Worm (Caenorhabditis elegans) whole organism, L3 larva: ENCODE data around the gene tpa-1.

Experiments used
- R02D3.7 ChIP-seq: fragments of 150-350 bp; optimal IDR thresholded peaks from 2 replicates; lab custom pipeline; 2014; ENCODE audit warnings: missing biosample characterization, missing genetic modification characterization
- ceh-82 ChIP-seq: fragments of 150-350 bp; optimal IDR thresholded peaks from 2 replicates; lab custom pipeline; 2014; ENCODE audit warnings: missing biosample characterization, missing genetic modification characterization
- daf-12 ChIP-seq: fragments of 150-350 bp; optimal IDR thresholded peaks from 2 replicates; lab custom pipeline; 2014; ENCODE audit warnings: missing biosample characterization, missing genetic modification reagents, missing genetic modification characterization
- egl-27 ChIP-seq: sonication (generic microtip); optimal IDR thresholded peaks from 4 replicates; lab custom pipeline; 2017; ENCODE audit warnings: missing biosample characterization, missing genetic modification reagents, missing genetic modification characterization
- elt-1 ChIP-seq: fragments of 150-350 bp; optimal IDR thresholded peaks from 2 replicates; lab custom pipeline; 2014; ENCODE audit warnings: missing biosample characterization, missing genetic modification characterization
- elt-2 ChIP-seq: sonication (generic microtip); optimal IDR thresholded peaks from 2 replicates; lab custom pipeline; 2016; ENCODE audit warnings: missing genetic modification reagents, mild to moderate bottlenecking, missing genetic modification characterization, missing compliant biosample characterization
- eor-1 ChIP-seq, 2 experiments: fragments of 150-350 bp; optimal IDR thresholded peaks; 2 replicates each; lab custom pipeline; 2014 to 2018; ENCODE audit warnings: missing biosample characterization in 2 of 2, missing genetic modification characterization in 2 of 2
- fkh-10 ChIP-seq: sonication (generic microtip); optimal IDR thresholded peaks from 2 replicates; lab custom pipeline; 2017; ENCODE audit warnings: missing biosample characterization, missing genetic modification reagents, missing genetic modification characterization
- fkh-2 ChIP-seq: fragments of 150-350 bp; optimal IDR thresholded peaks from 2 replicates; lab custom pipeline; 2014; ENCODE audit warnings: missing biosample characterization, missing genetic modification reagents, missing genetic modification characterization
- fos-1 ChIP-seq: fragments of 150-350 bp; optimal IDR thresholded peaks from 2 replicates; lab custom pipeline; 2014; ENCODE audit warnings: missing biosample characterization, missing genetic modification characterization
- hmg-11 ChIP-seq: sonication (generic microtip); optimal IDR thresholded peaks from 2 replicates; lab custom pipeline; 2016; ENCODE audit warnings: missing genetic modification characterization, missing compliant biosample characterization
- lin-39 ChIP-seq: fragments of 150-350 bp; optimal IDR thresholded peaks from 2 replicates; lab custom pipeline; 2018; ENCODE audit warnings: missing biosample characterization, missing genetic modification reagents, missing genetic modification characterization
- mdl-1 ChIP-seq: fragments of 150-350 bp; optimal IDR thresholded peaks from 2 replicates; lab custom pipeline; 2014; ENCODE audit warnings: missing biosample characterization, missing genetic modification characterization
- mml-1 ChIP-seq: fragments of 150-350 bp; sonication (generic microtip); optimal IDR thresholded peaks from 3 replicates; lab custom pipeline; 2014; ENCODE audit warnings: missing biosample characterization, missing genetic modification characterization
- nfya-1 ChIP-seq: sonication (generic microtip); optimal IDR thresholded peaks from 2 replicates; lab custom pipeline; 2017; ENCODE audit warnings: missing genetic modification characterization, mild to moderate bottlenecking, missing compliant biosample characterization, antibody characterized with exemption, moderate library complexity; ENCODE audit not compliant: insufficient read depth
- nhr-12 ChIP-seq: fragments of 150-350 bp; optimal IDR thresholded peaks from 2 replicates; lab custom pipeline; 2014; ENCODE audit warnings: missing biosample characterization, missing genetic modification characterization
- nhr-23 ChIP-seq: fragments of 150-350 bp; optimal IDR thresholded peaks from 2 replicates; lab custom pipeline; 2014; ENCODE audit warnings: missing biosample characterization, missing genetic modification reagents, missing genetic modification characterization
- nhr-237 ChIP-seq: fragments of 150-350 bp; optimal IDR thresholded peaks from 2 replicates; lab custom pipeline; 2014; ENCODE audit warnings: missing biosample characterization, missing genetic modification characterization
- nhr-67 ChIP-seq: fragments of 150-350 bp; optimal IDR thresholded peaks from 2 replicates; lab custom pipeline; 2014; ENCODE audit warnings: missing biosample characterization, missing genetic modification characterization
- nhr-76 ChIP-seq: fragments of 150-350 bp; sonication (generic microtip); optimal IDR thresholded peaks from 5 replicates; lab custom pipeline; 2014; ENCODE audit warnings: missing biosample characterization, missing genetic modification characterization
- pha-4 ChIP-seq: fragments of 150-350 bp; optimal IDR thresholded peaks from 2 replicates; lab custom pipeline; 2014; ENCODE audit warnings: missing biosample characterization, missing genetic modification reagents, missing genetic modification characterization
- pqm-1 ChIP-seq: fragments of 150-350 bp; optimal IDR thresholded peaks from 2 replicates; lab custom pipeline; 2017; ENCODE audit warnings: missing biosample characterization, missing genetic modification characterization, inconsistent platforms
- sea-2 ChIP-seq: fragments of 150-350 bp; sonication (generic microtip); optimal IDR thresholded peaks from 4 replicates; lab custom pipeline; 2014; ENCODE audit warnings: missing biosample characterization, missing genetic modification reagents, missing genetic modification characterization
- skn-1 ChIP-seq: fragments of 150-350 bp; optimal IDR thresholded peaks from 2 replicates; lab custom pipeline; 2014; ENCODE audit warnings: missing biosample characterization, missing genetic modification characterization
- snpc-4 ChIP-seq: fragments of 150-350 bp; optimal IDR thresholded peaks from 2 replicates; lab custom pipeline; 2014; ENCODE audit warnings: missing biosample characterization, missing genetic modification characterization
- tbx-2 ChIP-seq: sonication (generic microtip); optimal IDR thresholded peaks from 2 replicates; lab custom pipeline; 2016; ENCODE audit warnings: mild to moderate bottlenecking, missing genetic modification characterization, missing compliant biosample characterization
- unc-62 ChIP-seq: fragments of 150-350 bp; sonication (generic microtip); optimal IDR thresholded peaks from 4 replicates; lab custom pipeline; 2014; ENCODE audit warnings: missing biosample characterization, missing genetic modification reagents, missing genetic modification characterization
- zag-1 ChIP-seq: fragments of 150-350 bp; optimal IDR thresholded peaks from 2 replicates; lab custom pipeline; 2014; ENCODE audit warnings: missing biosample characterization, missing genetic modification characterization
- ztf-4 ChIP-seq: fragments of 150-350 bp; optimal IDR thresholded peaks from 2 replicates; lab custom pipeline; 2014; ENCODE audit warnings: missing biosample characterization, missing genetic modification characterization

tpa-1 gene

DNA sequence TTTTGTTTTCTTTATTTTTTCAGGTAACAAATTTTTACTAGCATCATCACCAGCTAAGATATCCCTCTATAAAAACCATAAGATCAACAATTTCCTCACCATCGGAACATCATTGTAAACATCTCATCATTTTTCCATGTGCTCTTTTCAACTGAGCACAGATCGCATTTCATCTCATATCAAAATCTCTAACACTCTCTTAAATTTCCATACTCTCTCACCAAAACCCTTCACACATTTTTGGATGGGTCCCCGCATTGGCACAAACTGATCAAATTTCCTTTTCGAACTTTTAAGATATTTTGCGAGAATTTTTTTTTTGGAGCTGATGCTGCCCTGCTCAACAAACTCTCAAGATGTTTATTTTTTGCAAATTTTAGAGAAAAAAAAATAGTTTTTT, 14.4 kb upstream of the tpa-1 start:
- no peak for TF ChIP-seq nhr-237 (tag; lab: Kevin White, UChicago)

DNA sequence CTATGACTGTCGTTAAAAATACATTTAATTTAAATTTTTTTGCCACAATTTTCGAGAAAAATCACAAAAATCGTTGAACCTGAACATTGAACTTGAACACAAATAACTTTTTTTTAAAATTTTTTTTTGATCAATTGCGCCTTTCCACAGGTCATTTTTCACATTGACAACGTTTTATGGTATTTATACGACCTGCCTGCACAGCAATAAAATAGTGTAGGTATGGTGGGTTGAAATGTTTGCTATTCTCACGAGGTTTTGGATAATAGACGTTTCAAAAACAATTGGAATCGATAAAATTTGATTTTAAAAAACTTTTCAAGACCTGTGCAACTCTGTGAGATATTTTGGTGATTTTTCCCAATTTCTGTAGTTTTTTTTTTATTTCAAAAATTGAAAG, 13.6 kb upstream of the tpa-1 start:
- peak; percentile 3 for TF ChIP-seq pha-4 (tag; lab: Kevin White, UChicago)
- no peak for TF ChIP-seq sea-2 (GFP tag; lab: Kevin White, UChicago)

DNA sequence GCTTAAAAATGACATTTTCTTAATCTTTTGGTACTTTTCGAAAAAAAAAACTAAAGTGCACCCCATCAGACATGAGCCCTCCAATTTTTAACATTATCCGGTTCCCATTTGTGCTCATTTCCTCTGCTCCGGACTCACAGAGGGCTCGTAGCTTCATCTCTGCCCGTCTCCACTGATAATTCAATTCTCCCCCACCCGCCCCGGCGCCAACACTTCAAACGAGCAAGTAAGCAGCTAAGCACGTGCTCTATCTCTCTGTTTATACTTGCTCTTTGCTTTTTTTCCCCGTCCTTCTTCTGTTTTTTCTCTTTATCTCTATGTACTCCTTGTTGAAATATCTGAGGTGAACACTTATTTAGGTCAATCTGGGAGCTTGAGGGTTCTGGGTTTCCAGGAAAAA, 12.6 kb upstream of the tpa-1 start, which contains the start of gene T05C7.9:
T05C7.9 (plus strand) TSS at position 72 of the 400 bp plus-strand sequence.
- TF ChIP-seq pha-4 (tag; lab: Kevin White, UChicago) (peak; percentile 78), mdl-1 (tag; lab: Kevin White, UChicago) (no peak), ztf-4 (no peak), nfya-1 (tag; lab: Kevin White, UChicago) (peak; percentile 18), hmg-11 (no peak), nhr-12 (no peak), pqm-1 (tag; lab: Kevin White, UChicago) (no peak), elt-2 (tag; lab: Kevin White, UChicago) (no peak), elt-1 (tag; lab: Kevin White, UChicago) (no peak), nhr-23 (tag; lab: Kevin White, UChicago) (no peak), mml-1 (tag; lab: Kevin White, UChicago) (no peak), skn-1 (tag; lab: Kevin White, UChicago) (no peak), zag-1 (tag; lab: Kevin White, UChicago) (no peak)

DNA sequence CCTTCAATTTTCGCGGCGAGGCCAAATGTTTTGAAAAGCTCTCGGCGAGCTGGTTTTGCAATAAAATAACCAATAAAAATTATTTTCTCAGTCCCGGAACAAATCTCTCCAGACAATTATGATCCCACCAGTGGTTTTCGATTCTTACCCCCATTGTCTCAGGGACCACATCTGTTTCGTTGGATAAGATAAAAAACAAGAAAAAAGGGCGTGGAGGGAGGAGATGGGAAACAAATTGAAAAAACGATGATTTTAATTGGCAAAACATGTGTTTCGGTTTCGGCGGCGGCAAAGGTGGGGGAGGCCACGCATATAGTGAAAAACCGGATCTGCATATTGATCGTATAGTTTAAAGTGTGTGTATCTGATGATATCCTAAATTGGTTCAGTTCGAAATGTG, 10.8 kb upstream of the tpa-1 start:
- TF ChIP-seq tbx-2 (tag; lab: Kevin White, UChicago) (no peak), nhr-76 (tag; lab: Kevin White, UChicago) (no peak), nfya-1 (tag; lab: Kevin White, UChicago) (no peak), elt-1 (tag; lab: Kevin White, UChicago) (no peak), sea-2 (GFP tag; lab: Kevin White, UChicago) (no peak)
- TF ChIP-seq, all 47 proteins: peak for 0

DNA sequence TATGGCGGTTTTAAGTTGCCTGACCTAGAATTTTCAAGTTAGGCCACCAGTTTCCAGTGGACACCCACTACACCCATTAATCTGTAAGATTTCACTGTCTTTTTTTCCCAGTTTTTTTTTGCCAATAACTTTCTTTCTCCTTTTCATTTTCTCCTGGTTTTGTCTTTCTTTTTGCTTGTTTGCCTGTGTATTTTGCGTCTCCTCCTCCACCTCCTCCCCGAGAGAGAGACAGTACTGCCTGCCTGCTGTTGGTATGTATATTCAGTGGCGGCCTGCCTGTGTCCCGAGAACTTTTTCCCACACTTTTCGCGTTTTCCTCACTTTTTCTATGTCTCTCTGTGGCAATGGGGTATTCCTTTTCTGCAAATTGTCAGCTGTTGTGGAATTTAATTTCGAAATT, 10.4 kb upstream of the tpa-1 start:
- peak; percentile 53 for TF ChIP-seq pha-4 (tag; lab: Kevin White, UChicago)
- peak; percentile 44 for TF ChIP-seq hmg-11
- TF ChIP-seq nhr-67 (tag; lab: Kevin White, UChicago), result no peak
- no peak for TF ChIP-seq pqm-1 (tag; lab: Kevin White, UChicago)

DNA sequence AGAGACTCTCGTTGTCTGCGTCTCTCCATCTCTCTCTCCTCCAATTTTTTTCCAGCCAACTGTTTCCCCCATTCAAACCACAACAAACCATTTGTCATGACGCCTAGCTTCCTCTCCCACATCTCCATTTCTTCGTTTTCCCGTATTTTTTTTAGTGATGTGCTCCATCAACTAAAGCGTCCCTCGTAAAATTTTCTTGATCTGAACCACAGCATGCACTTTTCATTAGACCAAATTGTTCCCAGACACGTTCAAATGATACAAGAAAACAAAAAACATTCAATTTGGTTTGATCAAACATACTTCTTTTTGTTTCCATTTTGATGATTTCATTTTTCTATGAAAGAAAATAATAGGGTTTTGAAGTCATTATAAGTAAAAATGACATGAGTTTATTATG, 9.5 kb upstream of the tpa-1 start:
- TF ChIP-seq lin-39, result peak; percentile 20
- no peak for TF ChIP-seq fos-1 (tag; lab: Kevin White, UChicago)

DNA sequence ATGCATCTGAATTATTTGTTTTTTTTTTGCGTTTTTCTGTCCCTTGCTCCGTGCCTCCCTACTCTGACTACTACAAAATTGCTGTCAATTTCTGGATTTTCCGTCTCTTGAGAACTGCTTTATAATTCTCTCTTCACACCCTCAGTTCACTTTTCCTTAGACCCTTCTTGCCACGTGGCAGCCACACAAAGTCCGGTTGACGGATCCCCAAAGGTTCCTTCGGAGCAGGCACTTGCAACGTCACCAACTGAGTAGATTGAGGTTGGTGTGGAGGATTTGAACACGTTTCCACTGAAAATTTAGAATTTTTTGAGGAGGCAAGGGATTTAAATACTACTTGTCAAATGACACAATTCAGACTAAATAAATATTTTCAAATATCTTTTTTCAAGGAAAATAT, 5.0 kb upstream of the tpa-1 start:
- TF ChIP-seq nhr-12, result no peak
- no peak for TF ChIP-seq fkh-2 (tag; lab: Kevin White, UChicago)
- no peak for TF ChIP-seq daf-12 (tag; lab: Kevin White, UChicago)
- TF ChIP-seq unc-62 (GFP tag; lab: Kevin White, UChicago), result no peak
- TF ChIP-seq ceh-82 (tag; lab: Kevin White, UChicago), result no peak

DNA sequence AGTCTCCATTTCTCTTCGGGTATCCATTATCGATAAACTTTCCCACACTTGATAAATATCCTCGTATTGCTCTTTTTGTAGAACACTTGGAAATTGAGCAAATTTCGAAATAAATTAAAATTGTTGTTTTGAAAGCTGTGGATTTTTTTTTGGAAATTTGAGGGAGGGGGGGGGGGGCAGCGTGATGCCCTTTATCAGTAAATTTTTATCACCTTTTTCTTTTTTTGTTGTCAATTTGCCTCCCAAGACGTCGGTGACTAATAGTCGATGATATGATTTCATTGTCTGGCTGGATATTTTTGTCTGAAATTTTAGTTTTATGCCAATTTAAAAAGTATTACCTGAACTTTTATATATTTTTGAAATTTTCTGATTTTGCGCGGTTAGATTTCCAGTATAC, 1.8 kb upstream of the tpa-1 start, which contains the start of gene scl-23:
scl-23 (minus strand) TSS at position 101 of the 400 bp plus-strand sequence.
- TF ChIP-seq eor-1 (tag; optimal IDR thresholded peaks at IDR 0.05; lab: Kevin White, UChicago), result no peak

DNA sequence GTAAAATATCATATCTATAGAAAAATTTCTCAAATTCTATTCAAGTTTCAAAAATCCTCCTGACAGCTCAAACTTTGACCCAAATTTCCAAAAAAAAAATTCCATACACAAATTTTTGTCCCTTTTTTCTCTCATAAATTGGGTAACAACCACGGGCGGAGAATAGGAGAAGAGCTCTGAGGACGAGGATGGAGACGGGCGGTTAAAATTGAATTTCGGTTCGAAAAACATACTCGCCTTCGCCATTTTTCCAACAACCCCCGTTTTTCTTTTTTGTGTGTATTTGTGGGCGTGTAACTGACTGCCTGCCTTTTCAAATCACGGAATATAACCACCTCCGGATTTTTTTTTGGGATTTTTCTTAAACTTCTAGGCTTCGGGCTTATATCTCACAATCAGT, 5.9 kb downstream of the tpa-1 start:
- TF ChIP-seq fkh-10 (GFP tag; lab: Kevin White, UChicago) (peak; percentile 44), snpc-4 (no peak), nhr-12 (no peak), egl-27 (tag; lab: Kevin White, UChicago) (no peak), R02D3.7 (no peak), eor-1 (tag; optimal IDR thresholded peaks at IDR 0.05; lab: Kevin White, UChicago) (no peak)
